Fruit fly (Drosophila melanogaster): ENCODE results near the gene AdamTS-A.
A peak's percentile ranks its signal among the peaks of the same experiment; 100 is the strongest.

Gene AdamTS-A

dm6 chr3R:15427818-15428199, 48.2 kb downstream of the AdamTS-A start (continued):
- TF ChIP-seq CG3847 (GFP tag; IDR thresholded peaks at IDR 0.05), result no peak
- TF ChIP-seq CG1792 (GFP tag; optimal IDR thresholded peaks at IDR 0.05), result no peak
- TF ChIP-seq Doc3 (GFP tag; IDR thresholded peaks at IDR 0.05; ENCODE audit: partially characterized antibody), result no peak
- TF ChIP-seq CG13296 (GFP tag; optimal IDR thresholded peaks at IDR 0.05), result no peak
- no peak for TF ChIP-seq gt (GFP tag; IDR thresholded peaks at IDR 0.05)
- TF ChIP-seq toy (GFP tag; IDR thresholded peaks at IDR 0.05), result no peak
- TF ChIP-seq CG9215 (GFP tag; IDR thresholded peaks at IDR 0.05), result no peak
- peak; percentile 2 for TF ChIP-seq CG4617 (GFP tag; optimal IDR thresholded peaks at IDR 0.05; ENCODE audit: borderline replicate concordance)
- TF ChIP-seq CG12104 (GFP tag; optimal IDR thresholded peaks at IDR 0.05), result no peak
- no peak for TF ChIP-seq B-H2 (GFP tag; optimal IDR thresholded peaks at IDR 0.05)
- TF ChIP-seq CG10267 (tag; optimal IDR thresholded peaks at IDR 0.05), result peak; percentile 59
- TF ChIP-seq CG30020 (tag; optimal IDR thresholded peaks at IDR 0.05), result peak; percentile 22
- no peak for TF ChIP-seq sna (GFP tag; IDR thresholded peaks at IDR 0.05; ENCODE audit: partially characterized antibody)
- peak; percentile 46 for TF ChIP-seq chn (GFP tag; optimal IDR thresholded peaks at IDR 0.05)
- no peak for TF ChIP-seq bowl (GFP tag; IDR thresholded peaks at IDR 0.05)
- TF ChIP-seq CG12659 (GFP tag; optimal IDR thresholded peaks at IDR 0.05), result no peak
- no peak for TF ChIP-seq CG12769 (tag; optimal IDR thresholded peaks at IDR 0.05)
- peak; percentile 67 for TF ChIP-seq CG12391 (tag; optimal IDR thresholded peaks at IDR 0.05)
- TF ChIP-seq Hr3 (GFP tag; optimal IDR thresholded peaks at IDR 0.05), result peak; percentile 39
- no peak for TF ChIP-seq CG9876 (GFP tag; optimal IDR thresholded peaks at IDR 0.05)
- TF ChIP-seq YL-1 (GFP tag; optimal IDR thresholded peaks at IDR 0.05), result no peak
- no peak for TF ChIP-seq Dll (GFP tag; IDR thresholded peaks at IDR 0.05; ENCODE audit: partially characterized antibody)
- TF ChIP-seq NfI (GFP tag; optimal IDR thresholded peaks at IDR 0.05), result peak; percentile 24
- no peak for TF ChIP-seq CG15696 (tag; optimal IDR thresholded peaks at IDR 0.05)
- no peak for TF ChIP-seq gro (GFP tag; optimal IDR thresholded peaks at IDR 0.05)
- TF ChIP-seq CG7271 (tag; optimal IDR thresholded peaks at IDR 0.05), result no peak
- peak in 1 of 2 experiments; percentile 68 for TF ChIP-seq chif (GFP tag; optimal IDR thresholded peaks at IDR 0.05)
- no peak for TF ChIP-seq Max (GFP tag; optimal IDR thresholded peaks at IDR 0.05)
- 0 out of 2 replicates have a peak, but pooled peaks have one; percentile 11 for TF ChIP-seq CG10959 (GFP tag; IDR thresholded peaks at IDR 0.05)
- TF ChIP-seq Sox102F (GFP tag; optimal IDR thresholded peaks at IDR 0.05), result peak; percentile 56
- no peak for TF ChIP-seq CG12744 (GFP tag; optimal IDR thresholded peaks at IDR 0.05)
- no peak for TF ChIP-seq CG18011 (GFP tag; optimal IDR thresholded peaks at IDR 0.05)
- no peak for TF ChIP-seq abd-A (tag; optimal IDR thresholded peaks at IDR 0.05)
- peak; percentile 54 for TF ChIP-seq pum (GFP tag; optimal IDR thresholded peaks at IDR 0.05)
- peak; percentile 27; the same call in 1 of the 2 replicates for TF ChIP-seq sens-2 (GFP tag; IDR thresholded peaks at IDR 0.05)
- TF ChIP-seq Sry-δ (GFP tag; optimal IDR thresholded peaks at IDR 0.05), result no peak
- TF ChIP-seq twi (tag; optimal IDR thresholded peaks at IDR 0.05), result peak; percentile 19
- TF ChIP-seq trh (GFP tag; optimal IDR thresholded peaks at IDR 0.05), result no peak
- TF ChIP-seq CG30403 (GFP tag; optimal IDR thresholded peaks at IDR 0.05), result peak; percentile 56
- peak; percentile 21 for TF ChIP-seq grn (GFP tag; optimal IDR thresholded peaks at IDR 0.05)
- TF ChIP-seq CG7357 (GFP tag; IDR thresholded peaks at IDR 0.05), result no peak; the same call in 2 of the 3 replicates
- peak; percentile 17 for TF ChIP-seq bcd (GFP tag; optimal IDR thresholded peaks at IDR 0.05)
- peak; percentile 12 for TF ChIP-seq CG13775 (GFP tag; optimal IDR thresholded peaks at IDR 0.05)
- TF ChIP-seq nau (GFP tag; optimal IDR thresholded peaks at IDR 0.05), result no peak
- no peak for TF ChIP-seq pros (GFP tag; optimal IDR thresholded peaks at IDR 0.05)
- no peak for TF ChIP-seq pfk (GFP tag; optimal IDR thresholded peaks at IDR 0.05)
- no peak for TF ChIP-seq Hr78 (GFP tag; optimal IDR thresholded peaks at IDR 0.05)
- peak; percentile 69 for TF ChIP-seq unpg (GFP tag; optimal IDR thresholded peaks at IDR 0.05)
- no peak for TF ChIP-seq wor (GFP tag; IDR thresholded peaks at IDR 0.05)
- TF ChIP-seq az2 (GFP tag; optimal IDR thresholded peaks at IDR 0.05), result peak; percentile 59
- TF ChIP-seq CG6272 (GFP tag; IDR thresholded peaks at IDR 0.05), result no peak

Measured in whole organism, embryonic.